Worm (Caenorhabditis elegans): Measurements from ENCODE around the gene F10G7.5.

Gene F10G7.5

ce11 chrII:4676241-4676640 is 17.0 kb upstream of the F10G7.5 start:
- TF ChIP-seq sea-1 (GFP tag; conservative IDR thresholded peaks at IDR 0.05) (no peak), hnd-1 (tag; optimal IDR thresholded peaks at IDR 0.05) (no peak), tra-4 (tag; optimal IDR thresholded peaks at IDR 0.05) (no peak), ets-7 (tag; optimal IDR thresholded peaks at IDR 0.05) (no peak), flt-1 (GFP tag; IDR thresholded peaks at IDR 0.05) (no peak), hmg-4 (GFP tag; optimal IDR thresholded peaks at IDR 0.05) (no peak), F13C5.2 (tag; optimal IDR thresholded peaks at IDR 0.05) (no peak), hmbx-1 (tag; optimal IDR thresholded peaks at IDR 0.05) (no peak), tbx-37 (GFP tag; conservative IDR thresholded peaks at IDR 0.05) (no peak), aly-1 (tag; optimal IDR thresholded peaks at IDR 0.05) (no peak), scrt-1 (GFP tag; IDR thresholded peaks at IDR 0.05) (no peak)

ce11 chrII:4677916-4678315 is 15.3 kb upstream of the F10G7.5 start, which contains the start of gene T05A7.1:
TSS of gene T05A7.1 (plus strand) at chrII:4678216.
- TF ChIP-seq ama-1 (optimal IDR thresholded peaks at IDR 0.05), result no peak
- no peak for TF ChIP-seq hnd-1 (tag; optimal IDR thresholded peaks at IDR 0.05)

ce11 chrII:4681391-4681790 is 11.8 kb upstream of the F10G7.5 start, which contains the start of gene T05A7.7:
TSS of gene T05A7.7 (minus strand) at chrII:4681491.
- TF ChIP-seq ama-1 (optimal IDR thresholded peaks at IDR 0.05) (no peak), aly-1 (tag; optimal IDR thresholded peaks at IDR 0.05) (no peak), tbx-11 (GFP tag; IDR thresholded peaks at IDR 0.05) (no peak), hnd-1 (tag; optimal IDR thresholded peaks at IDR 0.05) (no peak), hmbx-1 (tag; optimal IDR thresholded peaks at IDR 0.05) (no peak), flt-1 (GFP tag; IDR thresholded peaks at IDR 0.05) (no peak), hmg-4 (GFP tag; optimal IDR thresholded peaks at IDR 0.05) (no peak), F13C5.2 (tag; optimal IDR thresholded peaks at IDR 0.05) (no peak), ets-7 (tag; optimal IDR thresholded peaks at IDR 0.05) (no peak), tra-4 (tag; optimal IDR thresholded peaks at IDR 0.05) (no peak), pes-1 (GFP tag; IDR thresholded peaks at IDR 0.05) (no peak), B0310.2 (tag; optimal IDR thresholded peaks at IDR 0.05) (no peak), scrt-1 (GFP tag; IDR thresholded peaks at IDR 0.05) (no peak), ceh-13 (GFP tag; optimal IDR thresholded peaks at IDR 0.05) (no peak), sea-1 (GFP tag; conservative IDR thresholded peaks at IDR 0.05) (no peak), tbx-37 (GFP tag; conservative IDR thresholded peaks at IDR 0.05) (no peak)

- TF ChIP-seq F13C5.2 (tag; optimal IDR thresholded peaks at IDR 0.05) (no peak), tbx-11 (GFP tag; IDR thresholded peaks at IDR 0.05) (no peak), ama-1 (optimal IDR thresholded peaks at IDR 0.05) (no peak), sea-1 (GFP tag; conservative IDR thresholded peaks at IDR 0.05) (no peak), ceh-13 (GFP tag; optimal IDR thresholded peaks at IDR 0.05) (no peak), hmbx-1 (tag; optimal IDR thresholded peaks at IDR 0.05) (no peak), hnd-1 (tag; optimal IDR thresholded peaks at IDR 0.05) (no peak), tra-4 (tag; optimal IDR thresholded peaks at IDR 0.05) (no peak), ets-7 (tag; optimal IDR thresholded peaks at IDR 0.05) (no peak), pes-1 (GFP tag; IDR thresholded peaks at IDR 0.05) (no peak), flt-1 (GFP tag; IDR thresholded peaks at IDR 0.05) (no peak), B0310.2 (tag; optimal IDR thresholded peaks at IDR 0.05) (no peak)
These were observed 9.5 kb upstream of the F10G7.5 start, which contains the start of gene sre-40 for ce11 chrII:4683693-4684092. TSS of gene sre-40 (minus strand) at chrII:4683793.

- TF ChIP-seq aly-1 (tag; optimal IDR thresholded peaks at IDR 0.05) (no peak), sea-1 (GFP tag; conservative IDR thresholded peaks at IDR 0.05) (no peak), F13C5.2 (tag; optimal IDR thresholded peaks at IDR 0.05) (no peak)
These were observed 8.4 kb upstream of the F10G7.5 start for ce11 chrII:4684852-4685251.

- TF ChIP-seq ets-7 (tag; optimal IDR thresholded peaks at IDR 0.05) (no peak), aly-1 (tag; optimal IDR thresholded peaks at IDR 0.05) (no peak), sea-1 (GFP tag; conservative IDR thresholded peaks at IDR 0.05) (no peak), ceh-36 (tag; optimal IDR thresholded peaks at IDR 0.05) (no peak), tbx-37 (GFP tag; conservative IDR thresholded peaks at IDR 0.05) (no peak), hmg-4 (GFP tag; optimal IDR thresholded peaks at IDR 0.05) (no peak), hnd-1 (tag; optimal IDR thresholded peaks at IDR 0.05) (no peak), scrt-1 (GFP tag; IDR thresholded peaks at IDR 0.05) (no peak), ceh-13 (GFP tag; optimal IDR thresholded peaks at IDR 0.05) (no peak), tbx-11 (GFP tag; IDR thresholded peaks at IDR 0.05) (no peak), pes-1 (GFP tag; IDR thresholded peaks at IDR 0.05) (no peak), F13C5.2 (tag; optimal IDR thresholded peaks at IDR 0.05) (no peak), tra-4 (tag; optimal IDR thresholded peaks at IDR 0.05) (no peak), flt-1 (GFP tag; IDR thresholded peaks at IDR 0.05) (no peak), B0310.2 (tag; optimal IDR thresholded peaks at IDR 0.05) (no peak), hmbx-1 (tag; optimal IDR thresholded peaks at IDR 0.05) (no peak), ama-1 (optimal IDR thresholded peaks at IDR 0.05) (no peak)
These were observed 6.3 kb upstream of the F10G7.5 start, which contains the start of gene sre-39 for ce11 chrII:4686941-4687340. TSS of gene sre-39 (plus strand) at chrII:4687241.

- TF ChIP-seq sea-1 (GFP tag; conservative IDR thresholded peaks at IDR 0.05) (no peak), hmbx-1 (tag; optimal IDR thresholded peaks at IDR 0.05) (no peak), flt-1 (GFP tag; IDR thresholded peaks at IDR 0.05) (no peak), ets-7 (tag; optimal IDR thresholded peaks at IDR 0.05) (no peak), ceh-36 (tag; optimal IDR thresholded peaks at IDR 0.05) (no peak), B0310.2 (tag; optimal IDR thresholded peaks at IDR 0.05) (no peak), ama-1 (optimal IDR thresholded peaks at IDR 0.05) (no peak), tbx-37 (GFP tag; conservative IDR thresholded peaks at IDR 0.05) (no peak), hnd-1 (tag; optimal IDR thresholded peaks at IDR 0.05) (no peak), scrt-1 (GFP tag; IDR thresholded peaks at IDR 0.05) (no peak), F13C5.2 (tag; optimal IDR thresholded peaks at IDR 0.05) (no peak), aly-1 (tag; optimal IDR thresholded peaks at IDR 0.05) (no peak)
These were observed 3.7 kb upstream of the F10G7.5 start, which contains the start of gene F10G7.12 for ce11 chrII:4689477-4689876. TSS of gene F10G7.12 (plus strand) at chrII:4689777.

ce11 chrII:4696055-4696454 is 2.8 kb downstream of the F10G7.5 start:
- TF ChIP-seq hmbx-1 (tag; optimal IDR thresholded peaks at IDR 0.05), result no peak
